Fruit fly (Drosophila melanogaster): ENCODE results near the gene fuss.

fuss gene

dm6 chr4:958093-958649 is 20.1 kb downstream of the fuss start, which contains the start of gene 4E-T:
Gene 4E-T (minus strand): TSS chr4:958392.
- TF ChIP-seq Ada2b (GFP tag; IDR thresholded peaks at IDR 0.05) = no peak
- TF ChIP-seq CG18599 (GFP tag; optimal IDR thresholded peaks at IDR 0.05) = no peak
- TF ChIP-seq ewg (GFP tag; optimal IDR thresholded peaks at IDR 0.05) = no peak
- TF ChIP-seq tna (GFP tag; IDR thresholded peaks at IDR 0.05; ENCODE audit: partially characterized antibody) = no peak
- TF ChIP-seq hbn (GFP tag; IDR thresholded peaks at IDR 0.05; ENCODE audit: partially characterized antibody) = no peak
- no peak for TF ChIP-seq NK7.1 (GFP tag; optimal IDR thresholded peaks at IDR 0.05)
- no peak for TF ChIP-seq grn (GFP tag; optimal IDR thresholded peaks at IDR 0.05)
- TF ChIP-seq pfk (GFP tag; optimal IDR thresholded peaks at IDR 0.05) = peak; percentile 96
- no peak for TF ChIP-seq HLHmδ (GFP tag; optimal IDR thresholded peaks at IDR 0.05)
- peak in 1 of 2 experiments; percentile 11 for TF ChIP-seq Pdp1 (GFP tag; optimal IDR thresholded peaks at IDR 0.05)
- peak; percentile 35 for TF ChIP-seq CG4617 (GFP tag; optimal IDR thresholded peaks at IDR 0.05; ENCODE audit: borderline replicate concordance)
- TF ChIP-seq mld (GFP tag; IDR thresholded peaks at IDR 0.05; ENCODE audit: partially characterized antibody) = no peak
- TF ChIP-seq CG11723 (GFP tag; optimal IDR thresholded peaks at IDR 0.05) = peak; percentile 91
- TF ChIP-seq exex (tag; optimal IDR thresholded peaks at IDR 0.05) = no peak
- no peak for TF ChIP-seq ac (GFP tag; optimal IDR thresholded peaks at IDR 0.05)
- TF ChIP-seq CG32767 (GFP tag; IDR thresholded peaks at IDR 0.05) = no peak
- no peak for TF ChIP-seq CG15601 (tag; optimal IDR thresholded peaks at IDR 0.05)
- TF ChIP-seq Neu2 (GFP tag; optimal IDR thresholded peaks at IDR 0.05; ENCODE audit: borderline replicate concordance) = no peak
- TF ChIP-seq CG10209 (GFP tag; optimal IDR thresholded peaks at IDR 0.05) = no peak
- no peak for TF ChIP-seq gcm2 (GFP tag; optimal IDR thresholded peaks at IDR 0.05)
- no peak for TF ChIP-seq az2 (GFP tag; optimal IDR thresholded peaks at IDR 0.05)
- TF ChIP-seq kah (GFP tag; optimal IDR thresholded peaks at IDR 0.05) = no peak
- no peak for TF ChIP-seq CG5180 (GFP tag; optimal IDR thresholded peaks at IDR 0.05)
- TF ChIP-seq CG2120 (GFP tag; optimal IDR thresholded peaks at IDR 0.05) = no peak
- peak; percentile 99 for TF ChIP-seq CG17802 (tag; optimal IDR thresholded peaks at IDR 0.05)
- peak; percentile 56 for TF ChIP-seq CG12659 (GFP tag; optimal IDR thresholded peaks at IDR 0.05)
- peak; percentile 98 for TF ChIP-seq ssp (GFP tag; IDR thresholded peaks at IDR 0.05)
- no peak for TF ChIP-seq CG31388 (GFP tag; optimal IDR thresholded peaks at IDR 0.05)
- TF ChIP-seq jing (GFP tag; optimal IDR thresholded peaks at IDR 0.05) = no peak
- no peak for TF ChIP-seq dan (GFP tag; IDR thresholded peaks at IDR 0.05)
- TF ChIP-seq MESR4 (GFP tag; optimal IDR thresholded peaks at IDR 0.05) = peak; percentile 76
- TF ChIP-seq sens (GFP tag) = peak; percentile 56
- no peak for TF ChIP-seq E2f2 (GFP tag; IDR thresholded peaks at IDR 0.05)
- peak; percentile 37 for TF ChIP-seq CG3995 (GFP tag; optimal IDR thresholded peaks at IDR 0.05)
- no peak for TF ChIP-seq prd (optimal IDR thresholded peaks at IDR 0.05)
- no peak for TF ChIP-seq prd (GFP tag; IDR thresholded peaks at IDR 0.05)
- no peak for TF ChIP-seq cad (GFP tag; optimal IDR thresholded peaks at IDR 0.05)
- TF ChIP-seq Scr (GFP tag; IDR thresholded peaks at IDR 0.05; ENCODE audit: partially characterized antibody) = no peak
- TF ChIP-seq unc-4 (GFP tag; IDR thresholded peaks at IDR 0.05; ENCODE audit: partially characterized antibody) = no peak
- no peak for TF ChIP-seq CG13624 (GFP tag; optimal IDR thresholded peaks at IDR 0.05)
- TF ChIP-seq Sox100B (GFP tag; optimal IDR thresholded peaks at IDR 0.05) = no peak
- TF ChIP-seq pzg (GFP tag; optimal IDR thresholded peaks at IDR 0.05) = peak; percentile 48
- TF ChIP-seq Doc2 (GFP tag; IDR thresholded peaks at IDR 0.05) = no peak
- no peak for TF ChIP-seq Rfx (GFP tag; IDR thresholded peaks at IDR 0.05)
- no peak for TF ChIP-seq sim (GFP tag; IDR thresholded peaks at IDR 0.05)
- TF ChIP-seq ab (GFP tag; optimal IDR thresholded peaks at IDR 0.05) = no peak
- no peak for TF ChIP-seq CG31224 (GFP tag; IDR thresholded peaks at IDR 0.05)
- TF ChIP-seq CG1024 (GFP tag; IDR thresholded peaks at IDR 0.05) = peak; percentile 98
- no peak for TF ChIP-seq odd (GFP tag; optimal IDR thresholded peaks at IDR 0.05)
- no peak for TF ChIP-seq ranshi (GFP tag; IDR thresholded peaks at IDR 0.05)
- TF ChIP-seq CG8765 (GFP tag; IDR thresholded peaks at IDR 0.05) = no peak
